Fruit fly (Drosophila melanogaster) whole organism, embryonic: ENCODE results near the gene CG9672.

Experiments
- BtbVII ChIP-seq: fragments of 200-800 bp; sonication (Bioruptor generic); optimal IDR thresholded peaks from 3 replicates; lab custom pipeline; 2017; ENCODE audit warnings: missing biosample characterization, mild to moderate bottlenecking, missing genetic modification characterization
- CG11093 ChIP-seq: fragments of 200-800 bp; sonication (Bioruptor generic); IDR thresholded peaks from 3 replicates; pipeline ENCODE4 v1.3.6; 2022; ENCODE audit warnings: missing biosample characterization, missing genetic modification characterization
- CG11696 ChIP-seq: fragments of 200-800 bp; sonication (Bioruptor generic); IDR thresholded peaks from 2 replicates; pipeline ENCODE4 v1.3.6; 2022; ENCODE audit warnings: missing biosample characterization, missing genetic modification characterization
- CG12219 ChIP-seq: fragments of 200-800 bp; sonication (Bioruptor generic); optimal IDR thresholded peaks from 3 replicates; lab custom pipeline; 2018; ENCODE audit warnings: missing biosample characterization, mild to moderate bottlenecking, missing genetic modification characterization
- CG15479 ChIP-seq: fragments of 200-800 bp; sonication (Bioruptor generic); optimal IDR thresholded peaks from 3 replicates; lab custom pipeline; 2019; ENCODE audit warnings: missing biosample characterization, mild to moderate bottlenecking, missing genetic modification characterization, moderate library complexity
- CG1602 ChIP-seq: fragments of 200-800 bp; sonication (Bioruptor generic); optimal IDR thresholded peaks from 3 replicates; lab custom pipeline; 2016; ENCODE audit warnings: missing biosample characterization, missing genetic modification characterization
- CG1647 ChIP-seq: fragments of 200-800 bp; sonication (Bioruptor generic); optimal IDR thresholded peaks from 3 replicates; lab custom pipeline; 2016; ENCODE audit warnings: missing biosample characterization, missing genetic modification characterization
- CG17361 ChIP-seq: fragments of 200-800 bp; sonication (Bioruptor generic); IDR thresholded peaks from 3 replicates; pipeline ENCODE4 v1.3.6; 2022; ENCODE audit warnings: missing biosample characterization, missing genetic modification characterization
- CG2889 ChIP-seq: fragments of 200-800 bp; sonication (Bioruptor generic); IDR thresholded peaks from 3 replicates; pipeline ENCODE4 v1.3.6; 2022; ENCODE audit warnings: missing biosample characterization, missing genetic modification characterization
- CG31224 ChIP-seq: fragments of 200-800 bp; sonication (Bioruptor generic); IDR thresholded peaks from 2 replicates; pipeline ENCODE4 v1.3.6; 2022; ENCODE audit warnings: missing biosample characterization, missing genetic modification characterization
- CG3838 ChIP-seq: fragments of 200-800 bp; sonication (Bioruptor generic); optimal IDR thresholded peaks from 3 replicates; lab custom pipeline; 2016; ENCODE audit warnings: missing biosample characterization, missing genetic modification characterization
- CG6654 ChIP-seq: fragments of 200-800 bp; sonication (Bioruptor generic); optimal IDR thresholded peaks from 2 replicates; lab custom pipeline; 2017; ENCODE audit warnings: missing biosample characterization, mild to moderate bottlenecking, missing genetic modification characterization
- CG6765 ChIP-seq: fragments of 200-800 bp; sonication (Bioruptor generic); optimal IDR thresholded peaks from 3 replicates; lab custom pipeline; 2017; ENCODE audit warnings: missing biosample characterization, mild to moderate bottlenecking, missing genetic modification characterization
- CG6813 ChIP-seq: fragments of 200-800 bp; sonication (Bioruptor generic); optimal IDR thresholded peaks from 2 replicates; lab custom pipeline; 2017; ENCODE audit warnings: missing biosample characterization, missing genetic modification characterization, mild to moderate bottlenecking, moderate library complexity, missing genetic modification reagents
- CG7745 ChIP-seq: fragments of 200-800 bp; sonication (Bioruptor generic); optimal IDR thresholded peaks from 2 replicates; lab custom pipeline; 2018; ENCODE audit warnings: missing biosample characterization, mild to moderate bottlenecking, missing genetic modification characterization, moderate library complexity
- CG7987 ChIP-seq: fragments of 200-800 bp; sonication (Bioruptor generic); optimal IDR thresholded peaks from 2 replicates; lab custom pipeline; 2018; ENCODE audit warnings: missing biosample characterization, mild to moderate bottlenecking, missing genetic modification characterization, moderate library complexity
- CTCF ChIP-seq: fragments of 200-800 bp; sonication (Bioruptor generic); optimal IDR thresholded peaks from 2 replicates; lab custom pipeline; 2017; ENCODE audit warnings: missing biosample characterization, mild to moderate bottlenecking, missing genetic modification characterization, moderate library complexity
- Chrac-16 ChIP-seq: fragments of 200-800 bp; sonication (Bioruptor generic); optimal IDR thresholded peaks from 3 replicates; lab custom pipeline; 2016; ENCODE audit warnings: missing biosample characterization, missing genetic modification characterization
- Doc2 ChIP-seq: fragments of 200-800 bp; sonication (Bioruptor generic); IDR thresholded peaks from 2 replicates; pipeline ENCODE4 v1.3.6; 2022; ENCODE audit warnings: missing biosample characterization, missing genetic modification characterization
- Doc3 ChIP-seq: fragments of 200-800 bp; sonication (Bioruptor generic); IDR thresholded peaks from 3 replicates; pipeline ENCODE4 v1.3.6; 2022; ENCODE audit warnings: missing biosample characterization, missing genetic modification characterization; ENCODE audit not compliant: partially characterized antibody
- Dp ChIP-seq: fragments of 200-800 bp; sonication (Bioruptor generic); optimal IDR thresholded peaks from 2 replicates; lab custom pipeline; 2018; ENCODE audit warnings: missing biosample characterization, mild to moderate bottlenecking, missing genetic modification characterization, moderate library complexity
- Gug ChIP-seq: fragments of 200-800 bp; sonication (Bioruptor generic); IDR thresholded peaks from 4 replicates; pipeline ENCODE4 v1.3.6; 2022; ENCODE audit warnings: missing biosample characterization, missing genetic modification characterization
- H15 ChIP-seq: fragments of 200-800 bp; sonication (Bioruptor generic); IDR thresholded peaks from 3 replicates; pipeline ENCODE4 v1.3.6; 2022; ENCODE audit warnings: missing biosample characterization, missing genetic modification characterization
- Hmr ChIP-seq: fragments of 200-800 bp; sonication (Bioruptor generic); optimal IDR thresholded peaks from 3 replicates; lab custom pipeline; 2017; ENCODE audit warnings: mild to moderate bottlenecking, missing biosample characterization, missing genetic modification reagents, missing genetic modification characterization
- Mad ChIP-seq: fragments of 200-800 bp; sonication (Bioruptor generic); optimal IDR thresholded peaks from 2 replicates; lab custom pipeline; 2016; ENCODE audit warnings: missing biosample characterization, missing genetic modification characterization
- NC2β ChIP-seq: fragments of 200-800 bp; sonication (Bioruptor generic); optimal IDR thresholded peaks from 2 replicates; lab custom pipeline; 2016; ENCODE audit warnings: missing biosample characterization, missing genetic modification characterization
- NK7.1 ChIP-seq: fragments of 200-800 bp; sonication (Bioruptor generic); optimal IDR thresholded peaks from 3 replicates; lab custom pipeline; 2016; ENCODE audit warnings: missing biosample characterization, missing genetic modification characterization
- Rx ChIP-seq: fragments of 200-800 bp; sonication (Bioruptor generic); IDR thresholded peaks from 2 replicates; pipeline ENCODE4 v1.3.6; 2022; ENCODE audit warnings: missing biosample characterization, missing genetic modification characterization
- Sox100B ChIP-seq: fragments of 200-800 bp; sonication (Bioruptor generic); optimal IDR thresholded peaks from 3 replicates; lab custom pipeline; 2018; ENCODE audit warnings: missing biosample characterization, mild to moderate bottlenecking, missing genetic modification characterization
- Sry-β ChIP-seq: fragments of 200-800 bp; sonication (Bioruptor generic); optimal IDR thresholded peaks from 2 replicates; lab custom pipeline; 2018; ENCODE audit warnings: missing biosample characterization, mild to moderate bottlenecking, missing genetic modification characterization, moderate library complexity
- Trl ChIP-seq, 3 experiments: fragments of >200 bp in 2 of 3; fragments of 200-800 bp in 1 of 3; sonication (Bioruptor generic) in 1 of 3; optimal IDR thresholded peaks; 2 replicates in 1 of 3; 3 replicates in 2 of 3; lab custom pipeline; 2016 to 2017; ENCODE audit warnings: missing biosample characterization in 1 of 3, missing genetic modification characterization in 1 of 3
- cad ChIP-seq: fragments of >200 bp; optimal IDR thresholded peaks from 2 replicates; lab custom pipeline; 2017; ENCODE audit warnings: missing biosample characterization, missing genetic modification characterization
- ci ChIP-seq: fragments of 200-800 bp; sonication (Bioruptor generic); IDR thresholded peaks from 3 replicates; pipeline ENCODE4 v1.3.6; 2022; ENCODE audit warnings: missing biosample characterization, missing genetic modification characterization
- croc ChIP-seq: fragments of 200-800 bp; sonication (Bioruptor generic); conservative IDR thresholded peaks from 3 replicates; pipeline ENCODE4 v1.3.6; 2022; ENCODE audit warnings: missing biosample characterization, missing genetic modification characterization
- danr ChIP-seq: fragments of 200-800 bp; sonication (Bioruptor generic); IDR thresholded peaks from 2 replicates; pipeline ENCODE4 v1.3.6; 2022; ENCODE audit warnings: missing biosample characterization, missing genetic modification characterization
- fru ChIP-seq: fragments of >200 bp; optimal IDR thresholded peaks from 2 replicates; lab custom pipeline; 2017
- fu2 ChIP-seq: fragments of 200-800 bp; sonication (Bioruptor generic); optimal IDR thresholded peaks from 2 replicates; lab custom pipeline; 2016; ENCODE audit warnings: missing biosample characterization, missing genetic modification characterization
- jigr1 ChIP-seq: fragments of 200-800 bp; sonication (Bioruptor generic); IDR thresholded peaks from 3 replicates; pipeline ENCODE4 v1.3.6; 2022; ENCODE audit warnings: missing biosample characterization, missing genetic modification characterization
- kah ChIP-seq: fragments of 200-800 bp; sonication (Bioruptor generic); optimal IDR thresholded peaks from 2 replicates; lab custom pipeline; 2018; ENCODE audit warnings: missing biosample characterization, mild to moderate bottlenecking, missing genetic modification characterization
- klu ChIP-seq: fragments of 200-800 bp; sonication (Bioruptor generic); IDR thresholded peaks from 2 replicates; pipeline ENCODE4 v1.3.6; 2022; ENCODE audit warnings: missing biosample characterization, missing genetic modification characterization
- org-1 ChIP-seq: fragments of 200-800 bp; sonication (Bioruptor generic); optimal IDR thresholded peaks from 2 replicates; lab custom pipeline; 2017; ENCODE audit warnings: missing biosample characterization, missing genetic modification characterization
- pros ChIP-seq: fragments of 200-800 bp; sonication (Bioruptor generic); optimal IDR thresholded peaks from 3 replicates; lab custom pipeline; 2019; ENCODE audit warnings: missing biosample characterization, mild to moderate bottlenecking, missing genetic modification characterization, moderate library complexity
- sens ChIP-seq: fragments of 200-800 bp; sonication (Bioruptor generic); peaks from one replicate; lab custom pipeline; 2016; ENCODE audit warnings: missing biosample characterization, missing genetic modification characterization
- slou ChIP-seq: fragments of 200-800 bp; sonication (Bioruptor generic); optimal IDR thresholded peaks from 3 replicates; lab custom pipeline; 2016; ENCODE audit warnings: missing biosample characterization, missing genetic modification characterization
- sna ChIP-seq: fragments of 200-800 bp; sonication (Bioruptor generic); IDR thresholded peaks from 2 replicates; pipeline ENCODE4 v1.3.6; 2022; ENCODE audit warnings: missing biosample characterization, missing genetic modification characterization; ENCODE audit not compliant: partially characterized antibody
- sr ChIP-seq: fragments of 200-800 bp; sonication (Bioruptor generic); IDR thresholded peaks from 3 replicates; pipeline ENCODE4 v1.3.6; 2022; ENCODE audit warnings: missing biosample characterization, missing genetic modification characterization
- unc-4 ChIP-seq: fragments of 200-800 bp; sonication (Bioruptor generic); IDR thresholded peaks from 2 replicates; pipeline ENCODE4 v1.3.6; 2022; ENCODE audit warnings: missing biosample characterization, missing genetic modification characterization; ENCODE audit not compliant: partially characterized antibody
- unpg ChIP-seq: fragments of 200-800 bp; sonication (Bioruptor generic); optimal IDR thresholded peaks from 3 replicates; lab custom pipeline; 2018; ENCODE audit warnings: missing biosample characterization, mild to moderate bottlenecking, missing genetic modification characterization, moderate library complexity
- zen ChIP-seq: fragments of 200-800 bp; sonication (Bioruptor generic); optimal IDR thresholded peaks from 3 replicates; lab custom pipeline; 2018; ENCODE audit warnings: missing biosample characterization, mild to moderate bottlenecking, missing genetic modification characterization, moderate library complexity

The CG9672 gene

DNA sequence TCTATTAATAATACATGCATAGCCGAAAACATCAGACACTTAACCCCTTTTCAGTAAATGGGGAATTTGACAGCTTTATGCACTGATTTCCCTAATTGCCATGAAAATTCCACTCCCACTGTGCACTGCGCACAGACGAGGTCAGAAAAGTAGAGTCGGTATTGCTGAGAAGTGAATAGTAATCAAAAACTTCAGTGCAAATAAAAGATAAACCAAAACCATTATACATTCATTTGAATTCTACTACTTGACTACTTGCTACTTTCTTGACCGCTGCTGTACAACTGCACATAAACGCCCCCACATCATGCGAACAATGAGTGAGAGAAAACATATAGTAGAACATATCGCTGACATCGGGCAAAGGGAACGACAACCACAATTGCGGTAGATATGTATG lies 15.2 kb downstream of the CG9672 start (continued):
- TF ChIP-seq cad, result no peak
- no peak for TF ChIP-seq Doc3
- peak; percentile 92 for TF ChIP-seq sr
- peak; percentile 72; the same call in 1 of the 2 replicates for TF ChIP-seq klu
- TF ChIP-seq Gug (GFP tag; lab: Robert Waterston, UW), result peak; percentile 85
- TF ChIP-seq unc-4 (GFP tag; lab: Robert Waterston, UW), result no peak
- peak; percentile 85 for TF ChIP-seq NC2β (GFP tag; lab: Kevin White, UChicago)
- peak; percentile 98 for TF ChIP-seq sens (GFP tag; lab: Kevin White, UChicago)
- peak; percentile 91 for TF ChIP-seq unpg
- no peak for TF ChIP-seq CG7745
- TF ChIP-seq jigr1, result peak; percentile 76; the same call in 2 of the 3 replicates
- no peak for TF ChIP-seq Dp (GFP tag; lab: Kevin White, UChicago)
- TF ChIP-seq CG31224 (GFP tag; lab: Robert Waterston, UW), result peak; percentile 55
- TF ChIP-seq Chrac-16 (GFP tag; lab: Kevin White, UChicago), result peak; percentile 86
- TF ChIP-seq Doc2 (GFP tag; lab: Robert Waterston, UW), result peak; percentile 12; the same call in 1 of the 2 replicates
- no peak for TF ChIP-seq fru (lab: Kevin White, UChicago)
- TF ChIP-seq kah (GFP tag; lab: Kevin White, UChicago), result peak; percentile 66
- peak; percentile 37 for TF ChIP-seq Sry-β (GFP tag; lab: Kevin White, UChicago)
- TF ChIP-seq slou (GFP tag; lab: Kevin White, UChicago), result peak; percentile 63
- TF ChIP-seq CTCF (GFP tag; lab: Kevin White, UChicago), result peak; percentile 49
- TF ChIP-seq NK7.1, result peak; percentile 51
- peak; percentile 80 for TF ChIP-seq Sox100B (GFP tag; lab: Kevin White, UChicago)
- peak; percentile 72 for TF ChIP-seq CG6813 (GFP tag; lab: Kevin White, UChicago)
- TF ChIP-seq CG1602 (GFP tag; lab: Kevin White, UChicago), result peak; percentile 76
- peak; percentile 85 for TF ChIP-seq CG17361 (GFP tag; lab: Robert Waterston, UW)
- peak; percentile 78 for TF ChIP-seq Mad (GFP tag; lab: Kevin White, UChicago)
- peak; percentile 85; the same call in 2 of the 3 replicates for TF ChIP-seq CG11093 (GFP tag; lab: Robert Waterston, UW)
- TF ChIP-seq Trl (optimal IDR thresholded peaks at IDR 0.05; lab: Kevin White, UChicago), result no peak
- TF ChIP-seq Trl (GFP tag; optimal IDR thresholded peaks at IDR 0.05; lab: Kevin White, UChicago), result peak; percentile 90
- TF ChIP-seq CG1647 (GFP tag; lab: Kevin White, UChicago), result peak; percentile 79
- peak; percentile 83 for TF ChIP-seq H15 (GFP tag; lab: Robert Waterston, UW)
- TF ChIP-seq zen (tag; lab: Kevin White, UChicago), result peak; percentile 74
- TF ChIP-seq CG7987 (GFP tag; lab: Kevin White, UChicago), result peak; percentile 64
- no peak for TF ChIP-seq CG6765
- TF ChIP-seq CG11696 (GFP tag; lab: Robert Waterston, UW), result peak; percentile 97
- TF ChIP-seq Hmr (GFP tag; lab: Kevin White, UChicago), result peak; percentile 61
- peak; percentile 97 for TF ChIP-seq ci (GFP tag; lab: Robert Waterston, UW)
- TF ChIP-seq CG2889, result peak; percentile 84
- TF ChIP-seq Rx (GFP tag; lab: Robert Waterston, UW), result peak; percentile 89
- no peak for TF ChIP-seq CG15479
- peak; percentile 59 for TF ChIP-seq CG3838 (GFP tag; lab: Kevin White, UChicago)
- TF ChIP-seq org-1 (GFP tag; lab: Kevin White, UChicago), result peak; percentile 82
- TF ChIP-seq danr (GFP tag; lab: Robert Waterston, UW), result peak; percentile 75
- TF ChIP-seq fu2 (GFP tag; lab: Kevin White, UChicago), result peak; percentile 65
- TF ChIP-seq sna (GFP tag; lab: Robert Waterston, UW), result no peak
- TF ChIP-seq BtbVII (GFP tag; lab: Kevin White, UChicago), result peak; percentile 43
- no peak for TF ChIP-seq pros (GFP tag; lab: Kevin White, UChicago)
- TF ChIP-seq CG6654, result peak; percentile 67
- peak; percentile 86 for TF ChIP-seq CG12219
- peak; percentile 83 for TF ChIP-seq croc (GFP tag; lab: Robert Waterston, UW)
